Worm (Caenorhabditis elegans) whole organism, L4 larva: ENCODE data around the gene W09H1.4.

Source experiments
- F44E2.7 ChIP-seq: fragments of 200-800 bp; sonication (Bioruptor generic); IDR thresholded peaks from 2 replicates; pipeline ENCODE4 v2.1.2; 2022; ENCODE audit warnings: missing genetic modification characterization, missing compliant biosample characterization
- F49E8.2 ChIP-seq: sonication (generic microtip); optimal IDR thresholded peaks from 2 replicates; lab custom pipeline; 2016; ENCODE audit warnings: missing compliant biosample characterization, mild to moderate bottlenecking, missing genetic modification characterization, borderline replicate concordance
- R02D3.7 ChIP-seq: fragments of 150-350 bp; sonication (generic microtip); optimal IDR thresholded peaks from 3 replicates; lab custom pipeline; 2014; ENCODE audit warnings: missing biosample characterization, missing genetic modification characterization
- T20F7.1 ChIP-seq: fragments of 200-800 bp; sonication (Bioruptor generic); optimal IDR thresholded peaks from 2 replicates; lab custom pipeline; 2018; ENCODE audit warnings: mild to moderate bottlenecking, missing genetic modification characterization, missing compliant biosample characterization
- T26A8.4 ChIP-seq: fragments of 200-800 bp; sonication (Bioruptor generic); IDR thresholded peaks from 2 replicates; pipeline ENCODE4 v1.3.6; 2022; ENCODE audit warnings: missing genetic modification characterization, missing compliant biosample characterization
- Y5F2A.4 ChIP-seq: fragments of 200-800 bp; sonication (Bioruptor generic); optimal IDR thresholded peaks from 2 replicates; lab custom pipeline; 2018; ENCODE audit warnings: mild to moderate bottlenecking, missing genetic modification characterization, missing compliant biosample characterization
- ZK337.2 ChIP-seq: fragments of 200-800 bp; sonication (Bioruptor generic); IDR thresholded peaks from 2 replicates; pipeline ENCODE4 v1.3.6; 2022; ENCODE audit warnings: missing genetic modification reagents, missing genetic modification characterization, missing compliant biosample characterization
- ZK546.5 ChIP-seq, 2 experiments: sonication (generic microtip); optimal IDR thresholded peaks; 2 replicates each; lab custom pipeline; 2017; ENCODE audit warnings: missing biosample characterization in 2 of 2, missing genetic modification characterization in 2 of 2
- arid-1 ChIP-seq: fragments of 200-800 bp; sonication (Bioruptor generic); conservative IDR thresholded peaks from 2 replicates; pipeline ENCODE4 v1.3.6; 2022; ENCODE audit warnings: missing genetic modification reagents, missing genetic modification characterization, missing compliant biosample characterization
- ceh-28 ChIP-seq: fragments of 150-350 bp; optimal IDR thresholded peaks from 2 replicates; lab custom pipeline; 2014; ENCODE audit warnings: missing biosample characterization, missing genetic modification reagents, missing genetic modification characterization
- ceh-44 ChIP-seq: fragments of 200-800 bp; sonication (Bioruptor generic); IDR thresholded peaks from 2 replicates; pipeline ENCODE4 v1.3.6; 2022; ENCODE audit warnings: missing genetic modification reagents, missing genetic modification characterization, missing compliant biosample characterization
- daf-12 ChIP-seq: fragments of 150-350 bp; optimal IDR thresholded peaks from 2 replicates; lab custom pipeline; 2014; ENCODE audit warnings: missing biosample characterization, missing genetic modification reagents, missing genetic modification characterization
- daf-16 ChIP-seq, 3 experiments: sonication (generic microtip); optimal IDR thresholded peaks; 2 replicates each; lab custom pipeline; 2016 to 2017; ENCODE audit warnings: missing genetic modification characterization in 3 of 3, missing genetic modification reagents in 3 of 3, mild to moderate bottlenecking in 2 of 3, missing compliant biosample characterization in 2 of 3, missing biosample characterization in 1 of 3, moderate library complexity in 1 of 3
- daf-19 ChIP-seq: fragments of 200-800 bp; sonication (Bioruptor generic); conservative IDR thresholded peaks from 2 replicates; pipeline ENCODE4 v1.3.6; 2022; ENCODE audit warnings: missing genetic modification characterization, missing compliant biosample characterization
- dmd-6 ChIP-seq: fragments of 200-800 bp; sonication (Bioruptor generic); IDR thresholded peaks from 2 replicates; pipeline ENCODE4 v1.3.6; 2022; ENCODE audit warnings: missing genetic modification reagents, missing genetic modification characterization, missing compliant biosample characterization
- dmd-8 ChIP-seq: fragments of 200-800 bp; sonication (Bioruptor generic); IDR thresholded peaks from 2 replicates; pipeline ENCODE4 v1.3.6; 2022; ENCODE audit warnings: missing genetic modification characterization, missing compliant biosample characterization
- egl-43 ChIP-seq: fragments of 200-800 bp; sonication (Bioruptor generic); IDR thresholded peaks from 2 replicates; pipeline ENCODE4 v1.3.6; 2022; ENCODE audit warnings: missing genetic modification reagents, missing genetic modification characterization, missing compliant biosample characterization
- hif-1 ChIP-seq, 2 experiments: sonication (generic microtip); optimal IDR thresholded peaks; 2 replicates each; lab custom pipeline; 2016 to 2017; ENCODE audit warnings: missing compliant biosample characterization in 2 of 2, missing genetic modification characterization in 2 of 2, missing genetic modification reagents in 2 of 2, missing genotype in 2 of 2, mild to moderate bottlenecking in 1 of 2
- hlh-11 ChIP-seq: fragments of 200-800 bp; sonication (Bioruptor generic); optimal IDR thresholded peaks from 2 replicates; lab custom pipeline; 2018; ENCODE audit warnings: mild to moderate bottlenecking, missing genetic modification characterization, missing compliant biosample characterization
- hlh-30 ChIP-seq: sonication (generic microtip); optimal IDR thresholded peaks from 2 replicates; lab custom pipeline; 2017; ENCODE audit warnings: antibody characterized with exemption, mild to moderate bottlenecking, missing genetic modification characterization, missing compliant biosample characterization; ENCODE audit not compliant: insufficient read depth
- hmg-1.1 ChIP-seq: fragments of 200-800 bp; sonication (Bioruptor generic); IDR thresholded peaks from 2 replicates; pipeline ENCODE4 v1.3.6; 2022; ENCODE audit warnings: missing genetic modification reagents, missing genetic modification characterization, missing compliant biosample characterization
- jun-1 ChIP-seq: fragments of 150-350 bp; optimal IDR thresholded peaks from 2 replicates; lab custom pipeline; 2014; ENCODE audit warnings: missing biosample characterization, missing genetic modification reagents, missing genetic modification characterization
- lim-7 ChIP-seq: fragments of 200-800 bp; sonication (Bioruptor generic); IDR thresholded peaks from 2 replicates; pipeline ENCODE4 v1.3.6; 2022; ENCODE audit warnings: missing genetic modification characterization, missing compliant biosample characterization
- lin-1 ChIP-seq: fragments of 200-800 bp; sonication (Bioruptor generic); IDR thresholded peaks from 2 replicates; pipeline ENCODE4 v1.3.6; 2022; ENCODE audit warnings: missing genetic modification reagents, missing genetic modification characterization, missing compliant biosample characterization
- lin-13 ChIP-seq: fragments of 150-350 bp; optimal IDR thresholded peaks from 2 replicates; lab custom pipeline; 2014; ENCODE audit warnings: missing biosample characterization, missing genetic modification reagents, missing genetic modification characterization
- lin-29 ChIP-seq: fragments of 200-800 bp; sonication (Bioruptor generic); IDR thresholded peaks from 2 replicates; pipeline ENCODE4 v1.3.6; 2022; ENCODE audit warnings: missing genetic modification reagents, missing genetic modification characterization, missing compliant biosample characterization
- lir-3 ChIP-seq: sonication (generic microtip); optimal IDR thresholded peaks from 2 replicates; lab custom pipeline; 2016; ENCODE audit warnings: mild to moderate bottlenecking, missing genetic modification characterization, missing compliant biosample characterization
- lsy-2 ChIP-seq, 2 experiments: fragments of 150-350 bp in 1 of 2; sonication (generic microtip) in 1 of 2; optimal IDR thresholded peaks; 2 replicates each; lab custom pipeline; 2014 to 2017; ENCODE audit warnings: missing biosample characterization in 2 of 2, missing genetic modification characterization in 2 of 2
- madf-5 ChIP-seq, 2 experiments: fragments of 200-800 bp; sonication (Bioruptor generic); IDR thresholded peaks; 2 replicates each; pipeline ENCODE4 v1.3.6; 2022; ENCODE audit warnings: missing compliant biosample characterization in 2 of 2, missing genetic modification characterization in 2 of 2
- mxl-3 ChIP-seq: fragments of 200-800 bp; sonication (Bioruptor generic); optimal IDR thresholded peaks from 2 replicates; lab custom pipeline; 2018; ENCODE audit warnings: mild to moderate bottlenecking, missing genetic modification characterization, missing compliant biosample characterization
- nhr-102 ChIP-seq: sonication (generic microtip); optimal IDR thresholded peaks from 2 replicates; lab custom pipeline; 2016; ENCODE audit warnings: mild to moderate bottlenecking, missing genetic modification characterization, moderate library complexity, missing compliant biosample characterization
- nhr-111 ChIP-seq: fragments of 200-800 bp; sonication (Bioruptor generic); optimal IDR thresholded peaks from 2 replicates; lab custom pipeline; 2018; ENCODE audit warnings: mild to moderate bottlenecking, missing genetic modification characterization, missing compliant biosample characterization
- nhr-25 ChIP-seq: sonication (generic microtip); optimal IDR thresholded peaks from 2 replicates; lab custom pipeline; 2017; ENCODE audit warnings: missing genetic modification characterization, mild to moderate bottlenecking, missing compliant biosample characterization, antibody characterized with exemption, moderate library complexity, borderline replicate concordance; ENCODE audit not compliant: insufficient read depth
- nhr-41 ChIP-seq: fragments of 200-800 bp; sonication (Bioruptor generic); IDR thresholded peaks from 2 replicates; pipeline ENCODE4 v1.3.6; 2022; ENCODE audit warnings: missing genetic modification reagents, missing genetic modification characterization, missing compliant biosample characterization
- nhr-42 ChIP-seq: fragments of 200-800 bp; sonication (Bioruptor generic); IDR thresholded peaks from 2 replicates; pipeline ENCODE4 v1.3.6; 2022; ENCODE audit warnings: missing genetic modification characterization, missing compliant biosample characterization
- nhr-48 ChIP-seq: sonication (generic microtip); optimal IDR thresholded peaks from 2 replicates; lab custom pipeline; 2016; ENCODE audit warnings: mild to moderate bottlenecking, missing genetic modification characterization, missing compliant biosample characterization
- nhr-76 ChIP-seq: fragments of 150-350 bp; optimal IDR thresholded peaks from 2 replicates; lab custom pipeline; 2014; ENCODE audit warnings: missing biosample characterization, missing genetic modification characterization
- php-3 ChIP-seq: fragments of 200-800 bp; sonication (Bioruptor generic); IDR thresholded peaks from 2 replicates; pipeline ENCODE4 v1.3.6; 2022; ENCODE audit warnings: missing genetic modification reagents, missing genetic modification characterization, missing compliant biosample characterization
- pqm-1 ChIP-seq: sonication (generic microtip); optimal IDR thresholded peaks from 2 replicates; lab custom pipeline; 2017; ENCODE audit warnings: missing biosample characterization, missing genetic modification characterization
- rbr-2 ChIP-seq: sonication (generic microtip); optimal IDR thresholded peaks from 2 replicates; lab custom pipeline; 2016; ENCODE audit warnings: missing genotype, missing genetic modification characterization, missing compliant biosample characterization
- saeg-2 ChIP-seq: fragments of 200-800 bp; sonication (Bioruptor generic); IDR thresholded peaks from 2 replicates; pipeline ENCODE4 v1.3.6; 2022; ENCODE audit warnings: missing genetic modification reagents, missing genetic modification characterization, missing compliant biosample characterization
- spr-3 ChIP-seq: fragments of 200-800 bp; sonication (Bioruptor generic); optimal IDR thresholded peaks from 2 replicates; lab custom pipeline; 2018; ENCODE audit warnings: mild to moderate bottlenecking, missing genetic modification characterization, missing compliant biosample characterization
- tag-97 ChIP-seq: fragments of 200-800 bp; sonication (Bioruptor generic); IDR thresholded peaks from 2 replicates; pipeline ENCODE4 v1.3.6; 2022; ENCODE audit warnings: missing genetic modification characterization, missing compliant biosample characterization
- unc-130 ChIP-seq: sonication (generic microtip); optimal IDR thresholded peaks from 2 replicates; lab custom pipeline; 2016; ENCODE audit warnings: missing genetic modification reagents, missing genetic modification characterization, missing compliant biosample characterization
- zag-1 ChIP-seq: fragments of 150-350 bp; optimal IDR thresholded peaks from 2 replicates; lab custom pipeline; 2014; ENCODE audit warnings: missing biosample characterization, missing genetic modification characterization
- zfp-2 ChIP-seq: sonication (generic microtip); optimal IDR thresholded peaks from 2 replicates; lab custom pipeline; 2016; ENCODE audit warnings: mild to moderate bottlenecking, missing genetic modification characterization, missing compliant biosample characterization
- zip-11 ChIP-seq: fragments of 200-800 bp; sonication (Bioruptor generic); IDR thresholded peaks from 2 replicates; pipeline ENCODE4 v1.3.6; 2022; ENCODE audit warnings: missing genetic modification characterization, missing compliant biosample characterization
- zip-2 ChIP-seq: fragments of 150-350 bp; optimal IDR thresholded peaks from 2 replicates; lab custom pipeline; 2014; ENCODE audit warnings: missing biosample characterization, missing genetic modification characterization
- ztf-11 ChIP-seq: fragments of 150-350 bp; optimal IDR thresholded peaks from 2 replicates; lab custom pipeline; 2014; ENCODE audit warnings: missing biosample characterization, missing genetic modification characterization

W09H1.4 gene

ce11 chrII:13189363-13189762 lies 6.0 kb downstream of the W09H1.4 start (continued):
- peak in 1 of 2 experiments; percentile 25 for TF ChIP-seq lsy-2 (tag; optimal IDR thresholded peaks at IDR 0.05; lab: Kevin White, UChicago)
- TF ChIP-seq arid-1 (GFP tag; lab: Robert Waterston, UW): no peak
- TF ChIP-seq zip-11: no peak
- no peak for TF ChIP-seq tag-97 (GFP tag; lab: Robert Waterston, UW)
- TF ChIP-seq lin-13 (GFP tag; lab: Kevin White, UChicago): no peak
- no peak for TF ChIP-seq nhr-42
- peak in 1 of 2 experiments; percentile 5 for TF ChIP-seq daf-16 (GFP tag; optimal IDR thresholded peaks at IDR 0.05; lab: Kevin White, UChicago)
- peak; percentile 72 for TF ChIP-seq daf-16 (tag; optimal IDR thresholded peaks at IDR 0.05; lab: Kevin White, UChicago)
- no peak for TF ChIP-seq zag-1 (tag; lab: Kevin White, UChicago)
- TF ChIP-seq jun-1: no peak
- no peak for TF ChIP-seq T20F7.1
- TF ChIP-seq Y5F2A.4 (GFP tag; lab: Kevin White, UChicago): no peak
- TF ChIP-seq ceh-28 (tag; lab: Kevin White, UChicago): no peak
- TF ChIP-seq daf-19 (GFP tag; lab: Robert Waterston, UW): no peak
- TF ChIP-seq nhr-111 (GFP tag; lab: Kevin White, UChicago): no peak
- TF ChIP-seq rbr-2 (tag; lab: Kevin White, UChicago): no peak
- no peak for TF ChIP-seq hif-1 (tag; optimal IDR thresholded peaks at IDR 0.05; lab: Kevin White, UChicago)
- peak; percentile 59 for TF ChIP-seq hlh-11
- no peak for TF ChIP-seq F44E2.7
- TF ChIP-seq zip-2 (tag; lab: Kevin White, UChicago): no peak
- no peak for TF ChIP-seq spr-3 (GFP tag; lab: Kevin White, UChicago)
- TF ChIP-seq nhr-102 (tag; lab: Kevin White, UChicago): no peak
- no peak for TF ChIP-seq T26A8.4 (GFP tag; lab: Robert Waterston, UW)
- TF ChIP-seq nhr-48 (tag; lab: Kevin White, UChicago): no peak
- TF ChIP-seq unc-130 (GFP tag; lab: Kevin White, UChicago): no peak
- no peak for TF ChIP-seq dmd-8 (GFP tag; lab: Robert Waterston, UW)
- TF ChIP-seq saeg-2 (GFP tag; lab: Robert Waterston, UW): no peak
- TF ChIP-seq ceh-44 (GFP tag; lab: Robert Waterston, UW): no peak
- no peak for TF ChIP-seq lim-7
- no peak for TF ChIP-seq php-3 (GFP tag; lab: Robert Waterston, UW)
- TF ChIP-seq dmd-6 (GFP tag; lab: Robert Waterston, UW): no peak
- TF ChIP-seq ZK546.5 (tag; optimal IDR thresholded peaks at IDR 0.05; lab: Kevin White, UChicago): no peak
- no peak for TF ChIP-seq ztf-11 (tag; lab: Kevin White, UChicago)
- TF ChIP-seq hlh-30 (tag; lab: Kevin White, UChicago): peak; percentile 3
- no peak for TF ChIP-seq lin-29 (GFP tag; lab: Robert Waterston, UW)
- no peak for TF ChIP-seq lir-3 (tag; lab: Kevin White, UChicago)
- TF ChIP-seq nhr-25 (tag; lab: Kevin White, UChicago): peak; percentile 58
- no peak for TF ChIP-seq madf-5 (GFP tag; IDR thresholded peaks at IDR 0.05; lab: Robert Waterston, UW)
- no peak for TF ChIP-seq F49E8.2 (tag; lab: Kevin White, UChicago)
- TF ChIP-seq nhr-41 (GFP tag; lab: Robert Waterston, UW): no peak
- TF ChIP-seq mxl-3 (GFP tag; lab: Kevin White, UChicago): peak; percentile 90
- TF ChIP-seq nhr-76 (tag; lab: Kevin White, UChicago): no peak
- no peak for TF ChIP-seq ZK337.2 (GFP tag; lab: Robert Waterston, UW)
- TF ChIP-seq hmg-1.1 (GFP tag; lab: Robert Waterston, UW): no peak
- TF ChIP-seq pqm-1: no peak
- TF ChIP-seq daf-12 (tag; lab: Kevin White, UChicago): no peak
- TF ChIP-seq egl-43 (GFP tag; lab: Robert Waterston, UW): 0 out of 2 replicates have a peak, but pooled peaks have one; percentile 32
- no peak for TF ChIP-seq lin-1 (GFP tag; lab: Robert Waterston, UW)
- no peak for TF ChIP-seq zfp-2 (tag; lab: Kevin White, UChicago)
- TF ChIP-seq R02D3.7 (tag; lab: Kevin White, UChicago): no peak
- TF ChIP-seq, all 104 proteins: peak for 17
